Worm (Caenorhabditis elegans) whole organism, young adult: ENCODE measurements around the gene B0310.6.

Source experiments
- B0019.2 ChIP-seq: fragments of 200-800 bp; sonication (Bioruptor generic); conservative IDR thresholded peaks from 2 replicates; pipeline ENCODE4 v1.3.6; 2022; ENCODE audit warnings: missing genetic modification reagents, missing genetic modification characterization, missing compliant biosample characterization
- C17E4.6 ChIP-seq: fragments of 200-800 bp; sonication (Bioruptor generic); IDR thresholded peaks from 2 replicates; pipeline ENCODE4 v1.3.6; 2022; ENCODE audit warnings: missing genetic modification reagents, missing genetic modification characterization, missing compliant biosample characterization
- F10E7.11 ChIP-seq: sonication (generic microtip); optimal IDR thresholded peaks from 2 replicates; lab custom pipeline; 2017; ENCODE audit warnings: mild to moderate bottlenecking, missing genetic modification characterization, moderate library complexity, missing compliant biosample characterization
- F33H1.4 ChIP-seq: fragments of 200-800 bp; sonication (Bioruptor generic); IDR thresholded peaks from 2 replicates; pipeline ENCODE4 v1.3.6; 2022; ENCODE audit warnings: missing genetic modification reagents, missing genetic modification characterization, missing compliant biosample characterization
- F39B2.1 ChIP-seq: fragments of 200-800 bp; sonication (Bioruptor generic); IDR thresholded peaks from 2 replicates; pipeline ENCODE4 v1.3.6; 2022; ENCODE audit warnings: missing genetic modification reagents, missing genetic modification characterization, missing compliant biosample characterization
- F57A8.1 ChIP-seq: fragments of 200-800 bp; sonication (Bioruptor generic); optimal IDR thresholded peaks from 2 replicates; lab custom pipeline; 2018; ENCODE audit warnings: mild to moderate bottlenecking, missing genetic modification characterization, moderate library complexity, missing compliant biosample characterization
- K12H6.12 ChIP-seq: fragments of 200-800 bp; sonication (Bioruptor generic); optimal IDR thresholded peaks from 2 replicates; lab custom pipeline; 2018; ENCODE audit warnings: mild to moderate bottlenecking, missing genetic modification characterization, missing compliant biosample characterization
- T26A5.8 ChIP-seq: sonication (generic microtip); optimal IDR thresholded peaks from 2 replicates; lab custom pipeline; 2016; ENCODE audit warnings: missing genetic modification characterization, missing compliant biosample characterization
- Y53F4B.3 ChIP-seq: fragments of 200-800 bp; sonication (Bioruptor generic); IDR thresholded peaks from 2 replicates; pipeline ENCODE4 v1.3.6; 2022; ENCODE audit warnings: missing genetic modification reagents, missing genetic modification characterization, missing compliant biosample characterization
- Y67H2A.10 ChIP-seq: fragments of 200-800 bp; sonication (Bioruptor generic); conservative IDR thresholded peaks from 2 replicates; pipeline ENCODE4 v1.3.6; 2022; ENCODE audit warnings: missing genetic modification reagents, missing genetic modification characterization, missing compliant biosample characterization
- ZK185.1 ChIP-seq: sonication (generic microtip); optimal IDR thresholded peaks from 2 replicates; lab custom pipeline; 2016; ENCODE audit warnings: mild to moderate bottlenecking, missing genetic modification characterization, missing compliant biosample characterization; ENCODE audit not compliant: poor library complexity, severe bottlenecking
- ama-1 ChIP-seq, 3 experiments: fragments of 150-350 bp in 1 of 3; sonication (generic microtip) in 2 of 3; optimal IDR thresholded peaks; 2 replicates each; lab custom pipeline; 2014 to 2018; ENCODE audit warnings: missing biosample characterization in 2 of 3, missing genetic modification characterization in 2 of 3, missing genetic modification reagents in 2 of 3
- athp-1 ChIP-seq: sonication (generic microtip); optimal IDR thresholded peaks from 2 replicates; lab custom pipeline; 2017; ENCODE audit warnings: mild to moderate bottlenecking, missing genetic modification characterization, missing compliant biosample characterization
- attf-5 ChIP-seq: fragments of 200-800 bp; sonication (Bioruptor generic); optimal IDR thresholded peaks from 2 replicates; lab custom pipeline; 2018; ENCODE audit warnings: mild to moderate bottlenecking, missing genetic modification characterization, missing compliant biosample characterization
- cebp-2 ChIP-seq: fragments of 200-800 bp; sonication (Bioruptor generic); IDR thresholded peaks from 2 replicates; pipeline ENCODE4 v1.3.6; 2022; ENCODE audit warnings: missing genetic modification characterization, missing compliant biosample characterization
- ceh-100 ChIP-seq: fragments of 200-800 bp; sonication (Bioruptor generic); IDR thresholded peaks from 2 replicates; pipeline ENCODE4 v1.3.6; 2022; ENCODE audit warnings: missing genetic modification reagents, missing genetic modification characterization, missing compliant biosample characterization
- ceh-27 ChIP-seq: fragments of 200-800 bp; sonication (Bioruptor generic); optimal IDR thresholded peaks from 2 replicates; lab custom pipeline; 2018; ENCODE audit warnings: mild to moderate bottlenecking, missing genetic modification characterization, moderate library complexity, missing compliant biosample characterization
- ceh-40 ChIP-seq: fragments of 200-800 bp; sonication (Bioruptor generic); IDR thresholded peaks from 2 replicates; pipeline ENCODE4 v1.3.6; 2022; ENCODE audit warnings: missing genetic modification characterization, missing compliant biosample characterization
- ceh-91 ChIP-seq: fragments of 200-800 bp; sonication (Bioruptor generic); IDR thresholded peaks from 2 replicates; pipeline ENCODE4 v1.3.6; 2022; ENCODE audit warnings: missing genetic modification reagents, missing genetic modification characterization, missing compliant biosample characterization
- egl-44 ChIP-seq: fragments of 200-800 bp; sonication (Bioruptor generic); IDR thresholded peaks from 2 replicates; pipeline ENCODE4 v1.3.6; 2022; ENCODE audit warnings: missing genetic modification reagents, missing genetic modification characterization, missing compliant biosample characterization
- fkh-3 ChIP-seq: sonication (generic microtip); optimal IDR thresholded peaks from 2 replicates; lab custom pipeline; 2016; ENCODE audit warnings: mild to moderate bottlenecking, missing genetic modification characterization, missing compliant biosample characterization
- hlh-26 ChIP-seq: fragments of 200-800 bp; sonication (Bioruptor generic); conservative IDR thresholded peaks from 2 replicates; pipeline ENCODE4 v1.3.6; 2022; ENCODE audit warnings: missing genetic modification reagents, missing genetic modification characterization, missing compliant biosample characterization
- hsf-1 ChIP-seq: fragments of 200-800 bp; sonication (Bioruptor generic); IDR thresholded peaks from 2 replicates; pipeline ENCODE4 v1.3.6; 2022; ENCODE audit warnings: missing genetic modification reagents, missing genetic modification characterization, missing compliant biosample characterization
- madf-10 ChIP-seq: sonication (generic microtip); optimal IDR thresholded peaks from 2 replicates; lab custom pipeline; 2016; ENCODE audit warnings: mild to moderate bottlenecking, missing genetic modification characterization, missing compliant biosample characterization
- madf-6 ChIP-seq: fragments of 200-800 bp; sonication (Bioruptor generic); IDR thresholded peaks from 2 replicates; pipeline ENCODE4 v1.3.6; 2022; ENCODE audit warnings: missing genetic modification reagents, missing genetic modification characterization, missing compliant biosample characterization
- mcd-1 ChIP-seq: fragments of 200-800 bp; sonication (Bioruptor generic); IDR thresholded peaks from 2 replicates; pipeline ENCODE4 v1.3.6; 2022; ENCODE audit warnings: missing genetic modification reagents, missing genetic modification characterization, missing compliant biosample characterization
- mxl-1 ChIP-seq: sonication (generic microtip); optimal IDR thresholded peaks from 2 replicates; lab custom pipeline; 2016; ENCODE audit warnings: missing genetic modification characterization, missing compliant biosample characterization
- nfya-1 ChIP-seq: sonication (generic microtip); optimal IDR thresholded peaks from 2 replicates; lab custom pipeline; 2017; ENCODE audit warnings: antibody characterized with exemption, missing compliant biosample characterization, missing genetic modification characterization, borderline replicate concordance; ENCODE audit not compliant: insufficient read depth
- nfyb-1 ChIP-seq: fragments of 200-800 bp; sonication (Bioruptor generic); IDR thresholded peaks from 2 replicates; pipeline ENCODE4 v1.3.6; 2022; ENCODE audit warnings: missing genetic modification reagents, missing genetic modification characterization, missing compliant biosample characterization
- nhr-120 ChIP-seq: fragments of 200-800 bp; sonication (Bioruptor generic); IDR thresholded peaks from 2 replicates; pipeline ENCODE4 v1.3.6; 2022; ENCODE audit warnings: missing genetic modification characterization, missing compliant biosample characterization
- repo-1 ChIP-seq: sonication (generic microtip); optimal IDR thresholded peaks from 2 replicates; lab custom pipeline; 2017; ENCODE audit warnings: mild to moderate bottlenecking, missing genetic modification characterization, missing compliant biosample characterization
- rpc-1 ChIP-seq, 2 experiments: fragments of 150-350 bp in 1 of 2; sonication (generic microtip) in 1 of 2; optimal IDR thresholded peaks; 2 replicates each; lab custom pipeline; 2014 to 2018; ENCODE audit warnings: missing biosample characterization in 1 of 2, missing genetic modification characterization in 1 of 2, missing genetic modification reagents in 1 of 2, missing genotype in 1 of 2
- snpc-1.3 ChIP-seq: sonication (generic microtip); optimal IDR thresholded peaks from 2 replicates; lab custom pipeline; 2017; ENCODE audit warnings: missing genetic modification characterization, mild to moderate bottlenecking, missing compliant biosample characterization, antibody characterized with exemption, moderate library complexity, missing genotype, missing genetic modification reagents; ENCODE audit not compliant: insufficient read depth
- snpc-4 ChIP-seq, 5 experiments: fragments of 150-350 bp in 1 of 5; sonication (generic microtip) in 4 of 5; optimal IDR thresholded peaks; 2 replicates each; lab custom pipeline; 2014 to 2018; ENCODE audit warnings: missing genetic modification characterization in 5 of 5, missing biosample characterization in 3 of 5, antibody characterized with exemption in 2 of 5, mild to moderate bottlenecking in 2 of 5, missing compliant biosample characterization in 2 of 5, missing genotype in 2 of 5, moderate library complexity in 2 of 5, missing genetic modification reagents in 1 of 5
- somi-1 ChIP-seq: fragments of 200-800 bp; sonication (Bioruptor generic); optimal IDR thresholded peaks from 2 replicates; lab custom pipeline; 2018; ENCODE audit warnings: mild to moderate bottlenecking, missing genetic modification characterization, missing compliant biosample characterization
- sptf-2 ChIP-seq: fragments of 200-800 bp; sonication (Bioruptor generic); optimal IDR thresholded peaks from 2 replicates; lab custom pipeline; 2018; ENCODE audit warnings: mild to moderate bottlenecking, missing genetic modification characterization, missing compliant biosample characterization
- tlf-1 ChIP-seq: fragments of 200-800 bp; sonication (Bioruptor generic); optimal IDR thresholded peaks from 2 replicates; lab custom pipeline; 2018; ENCODE audit warnings: mild to moderate bottlenecking, missing genetic modification characterization, missing compliant biosample characterization
- unc-62 ChIP-seq: fragments of 150-350 bp; optimal IDR thresholded peaks from 2 replicates; lab custom pipeline; 2014; ENCODE audit warnings: missing biosample characterization, missing genetic modification reagents, missing genetic modification characterization
- ztf-3 ChIP-seq: fragments of 200-800 bp; sonication (Bioruptor generic); optimal IDR thresholded peaks from 2 replicates; lab custom pipeline; 2018; ENCODE audit warnings: mild to moderate bottlenecking, missing genetic modification characterization, missing compliant biosample characterization
- ztf-6 ChIP-seq: fragments of 200-800 bp; sonication (Bioruptor generic); IDR thresholded peaks from 2 replicates; pipeline ENCODE4 v1.3.6; 2022; ENCODE audit warnings: missing genetic modification reagents, missing genetic modification characterization, missing compliant biosample characterization

B0310.6 gene

DNA sequence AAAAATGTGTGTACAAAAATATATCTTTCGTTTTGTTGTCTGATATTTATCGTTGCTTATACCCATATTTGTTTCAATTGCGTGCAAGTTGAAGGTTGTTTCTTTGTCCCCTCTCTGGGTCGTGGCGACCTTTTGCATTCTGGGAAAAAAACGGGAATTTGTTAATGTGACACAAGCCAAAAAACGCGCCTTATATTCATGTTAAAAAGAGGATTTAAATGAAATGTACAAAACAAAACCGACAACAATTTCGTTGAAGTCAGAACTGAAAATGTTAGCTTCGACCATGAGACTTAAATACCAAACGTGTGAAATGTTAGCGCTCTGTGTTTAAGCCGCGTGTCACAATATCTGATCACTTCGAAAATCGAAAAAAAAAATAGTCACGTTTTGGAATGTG, 6.3 kb downstream of the B0310.6 start:
- TF ChIP-seq rpc-1 (optimal IDR thresholded peaks at IDR 0.05; lab: Kevin White, UChicago) (no peak), rpc-1 (tag; optimal IDR thresholded peaks at IDR 0.05; lab: Kevin White, UChicago) (no peak), ceh-100 (GFP tag; lab: Robert Waterston, UW) (no peak), madf-10 (tag; lab: Kevin White, UChicago) (no peak), nhr-120 (no peak), mxl-1 (tag; lab: Kevin White, UChicago) (no peak)
- TF ChIP-seq, all 124 proteins: peak for 0

DNA sequence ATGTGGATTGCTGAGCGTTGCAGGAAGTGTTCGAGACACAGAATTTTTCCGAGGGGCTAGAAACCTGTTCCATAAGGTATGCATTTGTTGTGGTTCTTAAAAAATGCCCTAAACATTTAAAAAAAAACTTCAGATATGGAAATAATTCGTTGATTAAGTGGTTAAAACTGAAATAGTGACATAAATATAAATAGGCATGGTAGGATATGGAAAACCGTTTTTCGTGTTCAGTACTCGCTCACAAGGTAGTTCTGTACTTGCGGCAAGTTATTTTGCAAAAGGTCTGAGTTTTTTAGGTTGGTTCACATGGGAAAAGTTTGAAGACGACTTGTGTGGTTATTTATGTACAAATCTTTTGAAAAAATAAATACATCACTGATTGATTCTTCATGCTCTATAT, 9.9 kb downstream of the B0310.6 start, which contains the start of gene B0310.3:
Gene B0310.3, minus strand, starts transcription at position 101 of the 400 bp plus-strand sequence.
- no peak for TF ChIP-seq somi-1 (GFP tag; lab: Kevin White, UChicago)
- no peak for TF ChIP-seq Y67H2A.10
- TF ChIP-seq snpc-4 (GFP tag; optimal IDR thresholded peaks at IDR 0.05; lab: Kevin White, UChicago), result no peak
- TF ChIP-seq snpc-4 (tag; optimal IDR thresholded peaks at IDR 0.05; lab: Kevin White, UChicago), result no peak
- no peak for TF ChIP-seq sptf-2
- TF ChIP-seq ceh-27 (GFP tag; lab: Kevin White, UChicago), result no peak
- no peak for TF ChIP-seq ZK185.1 (tag; lab: Kevin White, UChicago)
- no peak for TF ChIP-seq cebp-2 (GFP tag; lab: Robert Waterston, UW)
- no peak for TF ChIP-seq K12H6.12 (tag; lab: Kevin White, UChicago)
- no peak for TF ChIP-seq ztf-6 (GFP tag; lab: Robert Waterston, UW)
- TF ChIP-seq ceh-91 (GFP tag; lab: Robert Waterston, UW), result no peak
- TF ChIP-seq egl-44 (GFP tag; lab: Robert Waterston, UW), result no peak

DNA sequence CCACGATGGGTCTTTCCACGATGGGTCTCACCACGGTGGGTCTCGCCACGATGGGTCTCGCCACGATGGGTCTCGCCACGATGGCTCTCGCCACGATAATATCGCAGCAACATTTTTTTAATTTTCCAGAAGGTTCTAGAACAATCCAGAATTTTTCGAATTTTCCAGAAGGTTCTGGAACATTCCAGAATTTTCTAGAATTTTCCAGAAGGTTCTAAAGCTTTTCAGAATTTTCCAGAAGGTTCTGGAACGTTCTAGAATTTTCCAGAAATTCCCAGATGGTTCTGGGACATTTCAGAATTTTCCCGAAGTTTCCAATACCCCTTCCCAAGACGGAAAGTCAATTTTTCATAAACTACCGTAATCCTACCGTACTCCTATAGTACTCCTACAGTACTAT, 14.0 kb downstream of the B0310.6 start:
- peak; percentile 95 for TF ChIP-seq hsf-1 (GFP tag; lab: Robert Waterston, UW)

DNA sequence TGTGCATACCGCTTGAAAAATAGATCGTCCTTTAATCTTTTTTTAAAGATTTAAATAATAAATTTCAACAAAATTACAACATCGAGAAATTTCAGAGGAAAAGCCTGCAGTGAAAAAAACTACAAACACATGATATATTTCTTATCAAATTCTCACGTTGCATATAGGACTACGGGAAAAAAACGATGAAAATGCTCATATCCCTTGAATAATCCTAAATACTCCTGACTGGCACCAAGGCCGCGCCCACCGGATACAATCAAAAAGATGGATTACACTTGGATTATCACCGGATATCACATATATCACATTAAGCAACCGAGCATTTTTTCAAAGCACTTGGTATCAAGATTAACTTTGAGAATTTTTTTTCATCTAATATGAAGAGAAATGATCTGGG, 16.8 kb downstream of the B0310.6 start:
- no peak for TF ChIP-seq F39B2.1
- no peak for TF ChIP-seq hsf-1 (GFP tag; lab: Robert Waterston, UW)
- TF ChIP-seq unc-62 (GFP tag; lab: Kevin White, UChicago), result no peak
- no peak for TF ChIP-seq Y53F4B.3
- TF ChIP-seq tlf-1, result no peak
- no peak for TF ChIP-seq rpc-1 (optimal IDR thresholded peaks at IDR 0.05; lab: Kevin White, UChicago)
- no peak for TF ChIP-seq rpc-1 (tag; optimal IDR thresholded peaks at IDR 0.05; lab: Kevin White, UChicago)
- no peak for TF ChIP-seq athp-1 (tag; lab: Kevin White, UChicago)
- TF ChIP-seq F33H1.4 (GFP tag; lab: Robert Waterston, UW), result no peak
- no peak for TF ChIP-seq ztf-3 (GFP tag; lab: Kevin White, UChicago)
- TF ChIP-seq B0019.2 (GFP tag; lab: Robert Waterston, UW), result no peak
- TF ChIP-seq fkh-3 (tag; lab: Kevin White, UChicago), result no peak
- TF ChIP-seq mxl-1 (tag; lab: Kevin White, UChicago), result no peak
- TF ChIP-seq nfya-1, result no peak
- TF ChIP-seq egl-44 (GFP tag; lab: Robert Waterston, UW), result no peak
- no peak for TF ChIP-seq F57A8.1 (GFP tag; lab: Kevin White, UChicago)
- no peak for TF ChIP-seq attf-5
- TF ChIP-seq madf-6 (GFP tag; lab: Robert Waterston, UW), result no peak
- no peak for TF ChIP-seq T26A5.8 (tag; lab: Kevin White, UChicago)

DNA sequence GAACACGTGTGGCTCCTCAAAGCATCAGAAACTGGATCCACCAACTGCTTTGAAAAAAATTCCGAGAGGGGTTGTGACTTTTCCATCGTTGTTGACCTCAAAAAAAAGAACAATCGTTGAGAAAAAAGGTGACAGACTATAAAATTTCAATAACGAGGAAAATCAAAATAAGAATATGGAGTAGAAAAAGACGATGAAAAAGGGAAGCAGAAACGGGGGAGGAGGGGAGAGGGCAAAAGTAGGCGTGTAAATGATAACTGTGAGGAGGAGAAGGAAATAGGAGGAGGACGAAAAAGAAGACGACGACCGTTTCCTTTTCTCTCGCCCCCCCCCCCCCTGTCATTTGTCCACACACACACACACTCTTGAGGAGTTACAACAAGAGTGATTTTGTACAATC, 24.0 kb downstream of the B0310.6 start, which contains the start of gene B0310.2:
Gene B0310.2, minus strand, starts transcription at position 101 of the 400 bp plus-strand sequence.
- TF ChIP-seq ama-1 (optimal IDR thresholded peaks at IDR 0.05; lab: Kevin White, UChicago), result no peak
- no peak for TF ChIP-seq ama-1 (GFP tag; optimal IDR thresholded peaks at IDR 0.05; lab: Kevin White, UChicago)
- no peak for TF ChIP-seq repo-1 (tag; lab: Kevin White, UChicago)
- no peak for TF ChIP-seq hlh-26 (GFP tag; lab: Robert Waterston, UW)
- TF ChIP-seq F57A8.1 (GFP tag; lab: Kevin White, UChicago), result no peak
- no peak for TF ChIP-seq rpc-1 (optimal IDR thresholded peaks at IDR 0.05; lab: Kevin White, UChicago)
- no peak for TF ChIP-seq rpc-1 (tag; optimal IDR thresholded peaks at IDR 0.05; lab: Kevin White, UChicago)
- TF ChIP-seq mcd-1 (GFP tag; lab: Robert Waterston, UW), result no peak
- no peak for TF ChIP-seq C17E4.6 (GFP tag; lab: Robert Waterston, UW)
- no peak for TF ChIP-seq ceh-40
- TF ChIP-seq nfyb-1 (GFP tag; lab: Robert Waterston, UW), result no peak
- TF ChIP-seq fkh-3 (tag; lab: Kevin White, UChicago), result no peak
- TF ChIP-seq madf-6 (GFP tag; lab: Robert Waterston, UW), result no peak
- no peak for TF ChIP-seq snpc-1.3 (tag; lab: Kevin White, UChicago)
- no peak for TF ChIP-seq K12H6.12 (tag; lab: Kevin White, UChicago)
- TF ChIP-seq F10E7.11 (tag; lab: Kevin White, UChicago), result no peak
- no peak for TF ChIP-seq attf-5
